Fruit fly (Drosophila melanogaster): ENCODE results near the gene CG32563.

Gene CG32563

DNA sequence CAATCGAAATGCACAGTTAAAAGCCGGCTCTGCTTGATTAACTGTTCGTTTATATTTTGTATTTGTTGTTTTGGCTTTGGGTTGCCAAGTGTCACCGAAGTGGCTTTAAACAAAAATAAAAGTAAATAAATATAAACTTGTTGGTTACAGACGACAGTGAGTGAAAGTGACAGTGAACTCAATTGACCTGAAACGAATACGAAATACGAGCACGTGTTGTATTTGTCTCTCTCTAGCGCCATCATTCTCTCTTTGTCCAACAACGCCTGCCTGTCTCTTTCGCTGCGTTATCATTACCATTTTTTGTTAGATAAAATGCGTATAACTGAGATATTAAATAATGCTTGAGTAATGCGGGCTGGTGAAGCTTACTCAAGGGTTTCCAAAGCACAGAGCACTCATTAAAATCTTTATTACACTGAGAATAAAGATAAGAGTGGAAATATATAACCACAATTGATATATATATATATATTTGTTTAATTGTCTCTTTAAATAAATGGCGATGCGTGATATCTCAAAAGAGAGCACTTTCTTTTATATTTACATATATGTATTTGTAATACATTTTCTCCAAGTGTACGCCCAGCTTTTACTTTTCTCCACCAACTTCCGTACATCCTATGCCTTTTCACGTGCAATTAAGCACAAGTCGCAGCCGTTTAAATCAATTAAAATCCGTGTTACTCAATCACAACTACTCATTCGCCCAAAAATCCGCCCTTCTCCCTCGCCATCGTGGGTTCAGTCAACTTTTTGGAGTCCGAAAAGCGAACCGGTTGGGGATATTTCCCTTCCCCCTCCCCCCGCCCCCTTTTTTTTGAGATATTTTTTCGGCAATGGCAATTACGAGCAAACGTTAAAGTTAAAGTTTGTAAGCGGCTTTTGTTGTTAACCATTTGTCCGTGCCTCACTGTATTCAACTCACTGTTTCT is 26.7 kb upstream of the CG32563 start:
- TF ChIP-seq CG8478 (optimal IDR thresholded peaks at IDR 0.05) (no peak), CTCF (optimal IDR thresholded peaks at IDR 0.05) (no peak)

dm6 chrX:17183486-17183885 is 24.8 kb upstream of the CG32563 start:
- no peak for TF ChIP-seq CG8478 (optimal IDR thresholded peaks at IDR 0.05)
- TF ChIP-seq CTCF (optimal IDR thresholded peaks at IDR 0.05) = no peak

dm6 chrX:17186432-17186831 is 21.8 kb upstream of the CG32563 start:
- TF ChIP-seq CTCF (optimal IDR thresholded peaks at IDR 0.05) (no peak), CG8478 (optimal IDR thresholded peaks at IDR 0.05) (no peak)

dm6 chrX:17187495-17187894 is 20.7 kb upstream of the CG32563 start:
- TF ChIP-seq CG8478 (optimal IDR thresholded peaks at IDR 0.05) (no peak), CTCF (optimal IDR thresholded peaks at IDR 0.05) (no peak)

DNA sequence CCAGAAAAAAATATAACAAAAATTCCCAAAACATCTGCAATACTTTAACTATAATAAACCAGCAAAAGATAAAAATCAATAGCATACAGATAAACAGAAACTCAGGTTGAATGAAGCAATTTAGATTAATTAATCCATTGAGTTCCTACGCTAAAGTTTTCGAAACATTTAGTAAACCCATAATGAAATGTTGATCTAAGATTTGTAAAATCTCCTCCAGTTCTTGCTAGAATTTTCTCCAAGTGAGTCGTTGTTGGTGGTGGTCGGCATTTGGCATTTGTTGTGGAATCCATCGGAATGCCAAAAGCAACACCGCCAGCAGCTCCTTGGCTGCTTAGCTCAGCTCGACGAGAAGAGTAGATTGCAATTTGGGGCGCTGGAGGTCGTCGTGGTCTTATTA is 20.1 kb upstream of the CG32563 start:
- no peak for TF ChIP-seq CTCF (optimal IDR thresholded peaks at IDR 0.05)
- TF ChIP-seq CG8478 (optimal IDR thresholded peaks at IDR 0.05) = no peak

dm6 chrX:17202498-17203162 is 5.6 kb upstream of the CG32563 start, which contains the start of the genes TTLL1A and CG5070:
TTLL1A (minus strand) TSS chrX:17202598.
CG5070 (plus strand) TSS chrX:17203112.
- TF ChIP-seq CG8478 (optimal IDR thresholded peaks at IDR 0.05) (no peak), CTCF (optimal IDR thresholded peaks at IDR 0.05) (no peak)

- TF ChIP-seq CTCF (optimal IDR thresholded peaks at IDR 0.05) = no peak
- TF ChIP-seq CG8478 (optimal IDR thresholded peaks at IDR 0.05) = no peak
Observed at dm6 chrX:17205028-17205427, 3.2 kb upstream of the CG32563 start.

DNA sequence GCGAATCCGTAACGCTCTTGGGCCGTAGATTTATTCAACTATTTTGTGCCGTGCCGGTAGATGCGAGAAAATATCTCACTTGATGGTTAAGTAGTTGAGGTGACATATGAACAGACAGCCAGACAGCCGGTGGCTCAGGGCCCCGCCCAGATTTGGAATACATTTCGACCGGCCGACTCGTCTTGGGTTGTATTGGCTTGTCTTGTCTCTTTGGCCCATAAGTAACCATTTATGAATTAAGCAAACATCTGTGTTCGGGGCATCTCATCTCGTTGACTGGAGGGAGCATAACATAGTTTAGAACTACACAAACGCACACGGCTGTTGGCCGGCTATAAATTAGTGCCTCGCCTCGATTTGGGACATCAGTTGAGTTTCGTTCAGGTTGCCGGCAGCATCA is 2.2 kb upstream of the CG32563 start, which contains the start of gene CG32564:
Gene CG32564 (plus strand): TSS at position 362 of the 400 bp plus-strand sequence.
- no peak for TF ChIP-seq CTCF (optimal IDR thresholded peaks at IDR 0.05)
- no peak for TF ChIP-seq CG8478 (optimal IDR thresholded peaks at IDR 0.05)

- TF ChIP-seq CTCF (optimal IDR thresholded peaks at IDR 0.05) (no peak), CG8478 (optimal IDR thresholded peaks at IDR 0.05) (no peak)
Observed at dm6 chrX:17209897-17210296, 1.7 kb downstream of the CG32563 start, which contains the start of gene CG12995. CG12995 (minus strand) TSS chrX:17209997.

DNA sequence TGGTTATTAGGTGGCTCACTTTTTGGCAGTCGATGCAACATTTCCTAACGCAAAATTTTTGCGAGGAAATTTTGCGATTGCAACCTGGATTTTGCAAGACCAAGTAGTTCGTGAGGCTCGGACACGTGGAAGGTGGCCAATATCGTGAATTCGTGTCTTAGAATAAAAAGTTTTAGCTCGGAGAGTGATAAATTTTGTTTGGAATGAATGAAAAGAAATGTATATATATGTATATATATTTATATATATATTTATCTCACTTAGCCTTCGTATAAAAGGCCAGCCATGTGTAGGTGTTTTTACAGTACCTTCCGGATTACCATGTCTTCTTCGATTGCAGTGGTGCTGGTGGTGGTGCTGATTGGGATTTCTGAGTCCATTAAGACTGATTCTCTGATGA is 3.8 kb downstream of the CG32563 start, which contains the start of gene CG18258:
Gene CG18258 (plus strand): TSS at position 301 of the 400 bp plus-strand sequence.
- no peak for TF ChIP-seq CTCF (optimal IDR thresholded peaks at IDR 0.05)
- no peak for TF ChIP-seq CG8478 (optimal IDR thresholded peaks at IDR 0.05)

- TF ChIP-seq CTCF (optimal IDR thresholded peaks at IDR 0.05) (no peak), CG8478 (optimal IDR thresholded peaks at IDR 0.05) (no peak)
Observed at dm6 chrX:17215004-17215403, 6.8 kb downstream of the CG32563 start, which contains the start of gene CG5162. CG5162 (plus strand) TSS chrX:17215304.

- TF ChIP-seq CTCF (optimal IDR thresholded peaks at IDR 0.05) = no peak
Observed at dm6 chrX:17218232-17218951, 10.2 kb downstream of the CG32563 start, which contains the start of gene CG12998. CG12998 (plus strand) TSS chrX:17218667.

DNA sequence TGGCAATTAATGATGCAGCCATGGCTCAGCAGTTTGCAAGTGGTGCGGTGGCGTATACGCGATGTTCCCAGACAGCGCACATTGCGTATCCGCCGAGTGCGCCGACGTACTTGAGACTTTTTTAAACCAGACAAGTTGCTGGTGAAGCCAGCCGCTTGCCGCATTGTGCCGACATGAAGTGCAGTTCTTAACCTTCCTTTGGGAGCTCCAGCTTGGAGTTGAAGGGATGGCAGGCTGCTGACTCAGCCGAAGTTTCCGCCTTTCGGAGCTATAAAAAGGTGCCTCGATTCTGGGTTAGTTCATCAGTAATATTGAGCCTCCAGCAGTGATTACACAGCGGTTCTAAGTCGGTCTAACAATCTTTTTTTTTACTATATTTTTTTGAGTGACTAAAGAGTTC is 12.9 kb downstream of the CG32563 start, which contains the start of gene CG5172:
Gene CG5172 (plus strand): TSS at position 301 of the 400 bp plus-strand sequence.
- no peak for TF ChIP-seq CG8478 (optimal IDR thresholded peaks at IDR 0.05)
- no peak for TF ChIP-seq CTCF (optimal IDR thresholded peaks at IDR 0.05)

DNA sequence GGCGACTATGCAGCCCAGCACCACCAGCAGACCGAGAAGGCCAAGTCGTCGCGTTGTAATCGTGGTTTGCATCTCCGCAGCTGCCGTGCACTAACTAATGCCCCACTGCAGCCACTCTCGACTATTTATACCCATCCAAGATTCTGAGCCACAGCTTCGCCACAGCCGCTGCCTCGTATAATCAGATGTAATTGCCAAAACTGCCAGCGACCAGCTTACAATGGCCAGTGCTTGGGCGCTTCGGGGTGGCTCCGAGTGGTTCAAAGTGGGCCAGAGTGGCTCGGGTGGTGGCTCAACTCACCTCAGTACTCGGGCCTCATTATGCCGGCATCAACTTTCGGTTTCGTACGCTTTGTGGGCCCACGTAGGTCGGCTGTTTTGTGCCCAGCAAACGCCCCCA is 15.5 kb downstream of the CG32563 start, which contains the start of gene CG34327:
Gene CG34327 (minus strand): TSS at position 101 of the 400 bp plus-strand sequence.
- TF ChIP-seq CTCF (optimal IDR thresholded peaks at IDR 0.05) (no peak), CG8478 (optimal IDR thresholded peaks at IDR 0.05) (no peak)

Measured in S2 (cell line).